Fruit fly (Drosophila melanogaster) whole organism, embryonic: Measurements from ENCODE around the gene CG31219.
A peak's percentile ranks its signal among the peaks of the same experiment; 100 is the strongest.

Experiments used
- Blimp-1 ChIP-seq: fragments of 200-800 bp; sonication (Bioruptor generic); optimal IDR thresholded peaks from 3 replicates; lab custom pipeline; 2018; ENCODE audit warnings: missing biosample characterization, missing genetic modification characterization, mild to moderate bottlenecking, moderate library complexity, missing genetic modification reagents
- Bteb2 ChIP-seq: fragments of 200-800 bp; sonication (Bioruptor generic); optimal IDR thresholded peaks from 2 replicates; lab custom pipeline; 2016; ENCODE audit warnings: missing biosample characterization, missing genetic modification characterization
- CG10274 ChIP-seq: fragments of 200-800 bp; sonication (Bioruptor generic); optimal IDR thresholded peaks from 3 replicates; lab custom pipeline; 2017; ENCODE audit warnings: missing biosample characterization, mild to moderate bottlenecking, missing genetic modification characterization
- CG10431 ChIP-seq: fragments of 200-800 bp; sonication (Bioruptor generic); optimal IDR thresholded peaks from 3 replicates; lab custom pipeline; 2018; ENCODE audit warnings: missing biosample characterization, mild to moderate bottlenecking, missing genetic modification characterization
- CG11560 ChIP-seq: fragments of 200-800 bp; sonication (Bioruptor generic); IDR thresholded peaks from 3 replicates; pipeline ENCODE4 v1.3.6; 2022; ENCODE audit warnings: missing biosample characterization, missing genetic modification characterization
- CG11723 ChIP-seq: fragments of 200-800 bp; sonication (Bioruptor generic); optimal IDR thresholded peaks from 2 replicates; lab custom pipeline; 2017; ENCODE audit warnings: missing biosample characterization, mild to moderate bottlenecking, missing genetic modification characterization
- CG13123 ChIP-seq: fragments of 200-800 bp; sonication (Bioruptor generic); optimal IDR thresholded peaks from 2 replicates; lab custom pipeline; 2016; ENCODE audit warnings: missing biosample characterization, missing genetic modification characterization
- CG14441 ChIP-seq: fragments of 200-800 bp; sonication (Bioruptor generic); IDR thresholded peaks from 2 replicates; pipeline ENCODE4 v1.3.6; 2022; ENCODE audit warnings: missing biosample characterization, missing genetic modification characterization
- CG1529 ChIP-seq: fragments of 200-800 bp; sonication (Bioruptor generic); optimal IDR thresholded peaks from 3 replicates; lab custom pipeline; 2018; ENCODE audit warnings: missing biosample characterization, missing genetic modification characterization
- CG15601 ChIP-seq: fragments of 200-800 bp; sonication (Bioruptor generic); optimal IDR thresholded peaks from 3 replicates; lab custom pipeline; 2019; ENCODE audit warnings: missing biosample characterization, mild to moderate bottlenecking, missing genetic modification characterization, moderate library complexity
- CG17912 ChIP-seq: fragments of 200-800 bp; sonication (Bioruptor generic); optimal IDR thresholded peaks from 2 replicates; lab custom pipeline; 2018; ENCODE audit warnings: missing biosample characterization, mild to moderate bottlenecking, missing genetic modification characterization
- CG30431 ChIP-seq: fragments of 200-800 bp; sonication (Bioruptor generic); optimal IDR thresholded peaks from 2 replicates; lab custom pipeline; 2017; ENCODE audit warnings: missing biosample characterization, missing genetic modification characterization
- CG3065 ChIP-seq: fragments of 200-800 bp; sonication (Bioruptor generic); optimal IDR thresholded peaks from 2 replicates; lab custom pipeline; 2016; ENCODE audit warnings: missing biosample characterization, missing genetic modification characterization
- CG31388 ChIP-seq: fragments of 200-800 bp; sonication (Bioruptor generic); optimal IDR thresholded peaks from 2 replicates; lab custom pipeline; 2016; ENCODE audit warnings: missing biosample characterization, missing genetic modification characterization
- CG34224 ChIP-seq: fragments of 200-800 bp; sonication (Bioruptor generic); IDR thresholded peaks from 3 replicates; pipeline ENCODE4 v1.3.6; 2022; ENCODE audit warnings: missing biosample characterization, missing genetic modification characterization; ENCODE audit not compliant: partially characterized antibody
- CG3995 ChIP-seq: fragments of 200-800 bp; sonication (Bioruptor generic); optimal IDR thresholded peaks from 3 replicates; lab custom pipeline; 2016; ENCODE audit warnings: missing biosample characterization, missing genetic modification characterization
- CG4404 ChIP-seq: fragments of 200-800 bp; sonication (Bioruptor generic); IDR thresholded peaks from 2 replicates; pipeline ENCODE4 v1.3.6; 2022; ENCODE audit warnings: missing biosample characterization, missing genetic modification characterization
- CG6175 ChIP-seq: fragments of 200-800 bp; sonication (Bioruptor generic); IDR thresholded peaks from 3 replicates; pipeline ENCODE4 v1.3.6; 2022; ENCODE audit warnings: missing biosample characterization, missing genetic modification characterization
- CG6765 ChIP-seq: fragments of 200-800 bp; sonication (Bioruptor generic); optimal IDR thresholded peaks from 3 replicates; lab custom pipeline; 2017; ENCODE audit warnings: missing biosample characterization, mild to moderate bottlenecking, missing genetic modification characterization
- CG7745 ChIP-seq: fragments of 200-800 bp; sonication (Bioruptor generic); optimal IDR thresholded peaks from 2 replicates; lab custom pipeline; 2018; ENCODE audit warnings: missing biosample characterization, mild to moderate bottlenecking, missing genetic modification characterization, moderate library complexity
- CG8359 ChIP-seq: fragments of 200-800 bp; sonication (Bioruptor generic); optimal IDR thresholded peaks from 2 replicates; lab custom pipeline; 2017; ENCODE audit warnings: missing biosample characterization, mild to moderate bottlenecking, missing genetic modification characterization, borderline replicate concordance
- Dp ChIP-seq: fragments of 200-800 bp; sonication (Bioruptor generic); optimal IDR thresholded peaks from 2 replicates; lab custom pipeline; 2018; ENCODE audit warnings: missing biosample characterization, mild to moderate bottlenecking, missing genetic modification characterization, moderate library complexity
- H15 ChIP-seq: fragments of 200-800 bp; sonication (Bioruptor generic); IDR thresholded peaks from 3 replicates; pipeline ENCODE4 v1.3.6; 2022; ENCODE audit warnings: missing biosample characterization, missing genetic modification characterization
- Hr3 ChIP-seq: fragments of 200-800 bp; sonication (Bioruptor generic); optimal IDR thresholded peaks from 3 replicates; lab custom pipeline; 2016; ENCODE audit warnings: missing biosample characterization, missing genetic modification characterization
- Lhr ChIP-seq: fragments of 200-800 bp; sonication (Bioruptor generic); optimal IDR thresholded peaks from 3 replicates; lab custom pipeline; 2017; ENCODE audit warnings: mild to moderate bottlenecking, missing biosample characterization, missing genetic modification reagents, missing genetic modification characterization
- Lpt ChIP-seq: fragments of >200 bp; optimal IDR thresholded peaks from 2 replicates; lab custom pipeline; 2018; ENCODE audit warnings: missing biosample characterization, missing genetic modification characterization
- Max ChIP-seq: fragments of 200-800 bp; sonication (Bioruptor generic); optimal IDR thresholded peaks from 2 replicates; lab custom pipeline; 2016; ENCODE audit warnings: missing biosample characterization, mild to moderate bottlenecking, missing genetic modification characterization
- Meics ChIP-seq: fragments of 200-800 bp; sonication (Bioruptor generic); optimal IDR thresholded peaks from 2 replicates; lab custom pipeline; 2017; ENCODE audit warnings: missing biosample characterization, mild to moderate bottlenecking, missing genetic modification characterization
- Poxn ChIP-seq: fragments of 200-800 bp; sonication (Bioruptor generic); IDR thresholded peaks from 2 replicates; pipeline ENCODE4 v1.3.6; 2022; ENCODE audit warnings: missing biosample characterization, missing genetic modification characterization
- Six4 ChIP-seq: fragments of 200-800 bp; sonication (Bioruptor generic); optimal IDR thresholded peaks from 2 replicates; lab custom pipeline; 2016; ENCODE audit warnings: missing biosample characterization, missing genetic modification characterization
- ato ChIP-seq: fragments of 200-800 bp; sonication (Bioruptor generic); IDR thresholded peaks from 2 replicates; pipeline ENCODE4 v1.3.6; 2022; ENCODE audit warnings: missing biosample characterization, missing genetic modification characterization; ENCODE audit not compliant: partially characterized antibody
- bab2 ChIP-seq: fragments of 200-800 bp; sonication (Bioruptor generic); optimal IDR thresholded peaks from 2 replicates; lab custom pipeline; 2016; ENCODE audit warnings: missing biosample characterization, missing genetic modification characterization
- cwo ChIP-seq: fragments of 200-800 bp; sonication (Bioruptor generic); optimal IDR thresholded peaks from 3 replicates; lab custom pipeline; 2017; ENCODE audit warnings: missing biosample characterization, missing genetic modification characterization, mild to moderate bottlenecking, moderate library complexity, missing genetic modification reagents
- da ChIP-seq: fragments of 200-800 bp; sonication (Bioruptor generic); optimal IDR thresholded peaks from 2 replicates; lab custom pipeline; 2016; ENCODE audit warnings: missing biosample characterization, missing genetic modification characterization
- dmrt99B ChIP-seq: fragments of 200-800 bp; sonication (Bioruptor generic); optimal IDR thresholded peaks from 2 replicates; lab custom pipeline; 2018; ENCODE audit warnings: missing biosample characterization, mild to moderate bottlenecking, missing genetic modification characterization, moderate library complexity
- exex ChIP-seq: fragments of 200-800 bp; sonication (Bioruptor generic); optimal IDR thresholded peaks from 4 replicates; lab custom pipeline; 2018; ENCODE audit warnings: missing biosample characterization, mild to moderate bottlenecking, missing genetic modification characterization, moderate library complexity
- ftz-f1 ChIP-seq: fragments of 200-800 bp; sonication (Bioruptor generic); optimal IDR thresholded peaks from 2 replicates; lab custom pipeline; 2016; ENCODE audit warnings: missing biosample characterization, missing genetic modification characterization
- grau ChIP-seq: fragments of 200-800 bp; optimal IDR thresholded peaks from 3 replicates; lab custom pipeline; 2019; ENCODE audit warnings: missing biosample characterization, mild to moderate bottlenecking, missing genetic modification characterization, moderate library complexity
- maf-S ChIP-seq: fragments of 200-800 bp; sonication (Bioruptor generic); optimal IDR thresholded peaks from 2 replicates; lab custom pipeline; 2016; ENCODE audit warnings: missing biosample characterization, missing genetic modification characterization
- nom ChIP-seq: fragments of 200-800 bp; sonication (Bioruptor generic); optimal IDR thresholded peaks from 2 replicates; lab custom pipeline; 2017; ENCODE audit warnings: missing biosample characterization, missing genetic modification characterization, mild to moderate bottlenecking, moderate library complexity, missing genetic modification reagents
- pnt ChIP-seq: fragments of 200-800 bp; sonication (Bioruptor generic); optimal IDR thresholded peaks from 3 replicates; lab custom pipeline; 2016; ENCODE audit warnings: missing biosample characterization, missing genetic modification characterization
- pum ChIP-seq: fragments of 200-800 bp; sonication (Bioruptor generic); optimal IDR thresholded peaks from 2 replicates; lab custom pipeline; 2016; ENCODE audit warnings: missing biosample characterization, missing genetic modification characterization
- pzg ChIP-seq: fragments of 200-800 bp; sonication (Bioruptor generic); optimal IDR thresholded peaks from 3 replicates; lab custom pipeline; 2018; ENCODE audit warnings: missing biosample characterization, mild to moderate bottlenecking, missing genetic modification characterization, moderate library complexity
- sc ChIP-seq, 3 experiments: fragments of >200 bp in 2 of 3; fragments of 200-800 bp in 1 of 3; sonication (Bioruptor generic) in 1 of 3; optimal IDR thresholded peaks; 2 replicates in 2 of 3; 3 replicates in 1 of 3; lab custom pipeline; 2017; ENCODE audit warnings: mild to moderate bottlenecking in 1 of 3, missing biosample characterization in 1 of 3, missing genetic modification characterization in 1 of 3, missing genetic modification reagents in 1 of 3
- scrt ChIP-seq: fragments of 200-800 bp; sonication (Bioruptor generic); optimal IDR thresholded peaks from 2 replicates; lab custom pipeline; 2018; ENCODE audit warnings: missing biosample characterization, mild to moderate bottlenecking, missing genetic modification characterization, moderate library complexity
- sens ChIP-seq: fragments of 200-800 bp; sonication (Bioruptor generic); peaks from one replicate; lab custom pipeline; 2016; ENCODE audit warnings: missing biosample characterization, missing genetic modification characterization
- shn ChIP-seq: fragments of 200-800 bp; sonication (Bioruptor generic); optimal IDR thresholded peaks from 3 replicates; lab custom pipeline; 2016; ENCODE audit warnings: missing biosample characterization, missing genetic modification characterization
- sisA ChIP-seq: fragments of 200-800 bp; sonication (Bioruptor generic); IDR thresholded peaks from 2 replicates; pipeline ENCODE4 v1.3.6; 2022; ENCODE audit warnings: missing biosample characterization, missing genetic modification characterization
- slbo ChIP-seq: fragments of 200-800 bp; sonication (Bioruptor generic); IDR thresholded peaks from 2 replicates; pipeline ENCODE4 v1.3.6; 2022; ENCODE audit warnings: missing biosample characterization, missing genetic modification characterization
- trh ChIP-seq: fragments of 200-800 bp; sonication (Bioruptor generic); optimal IDR thresholded peaks from 2 replicates; lab custom pipeline; 2016; ENCODE audit warnings: missing biosample characterization, missing genetic modification characterization
- unpg ChIP-seq: fragments of 200-800 bp; sonication (Bioruptor generic); optimal IDR thresholded peaks from 3 replicates; lab custom pipeline; 2018; ENCODE audit warnings: missing biosample characterization, mild to moderate bottlenecking, missing genetic modification characterization, moderate library complexity
- wdn ChIP-seq: fragments of 200-800 bp; sonication (Bioruptor generic); IDR thresholded peaks from 2 replicates; pipeline ENCODE4 v1.3.6; 2022; ENCODE audit warnings: missing biosample characterization, missing genetic modification characterization

The CG31219 gene

DNA sequence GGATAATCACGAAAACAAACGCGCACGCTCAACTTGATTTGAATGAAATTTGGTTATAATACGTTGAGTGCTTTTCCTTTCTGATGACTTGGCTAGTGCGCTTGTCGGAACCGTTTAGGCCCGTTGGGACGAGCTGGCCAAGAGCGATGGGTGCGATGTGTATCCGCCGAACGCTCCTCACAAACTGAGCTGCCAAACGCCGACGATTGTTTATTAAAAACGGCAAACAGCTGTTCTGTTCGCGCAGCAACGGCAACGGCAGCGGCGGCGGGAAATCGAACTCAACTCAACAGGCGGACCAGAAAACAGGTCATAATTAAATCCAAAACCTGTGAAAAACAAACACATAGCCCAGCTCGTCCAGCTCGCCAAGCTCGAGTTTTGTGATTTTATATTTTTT is 29.9 kb upstream of the CG31219 start (continued):
- TF ChIP-seq CG31388 (no peak), sc (optimal IDR thresholded peaks at IDR 0.05; lab: Kevin White, UChicago) (no peak), sc (GFP tag; optimal IDR thresholded peaks at IDR 0.05; lab: Kevin White, UChicago) (no peak), cwo (GFP tag; lab: Kevin White, UChicago) (peak; percentile 14), ato (GFP tag; lab: Robert Waterston, UW) (no peak), CG3065 (GFP tag; lab: Kevin White, UChicago) (no peak), Lhr (no peak), Dp (GFP tag; lab: Kevin White, UChicago) (no peak), exex (peak; percentile 9), slbo (GFP tag; lab: Robert Waterston, UW) (no peak), CG14441 (GFP tag; lab: Robert Waterston, UW) (0 out of 2 replicates have a peak, but pooled peaks have one; percentile 33), sisA (GFP tag; lab: Robert Waterston, UW) (no peak), Bteb2 (GFP tag; lab: Kevin White, UChicago) (no peak), CG11560 (tag; lab: Robert Waterston, UW) (no peak), pum (GFP tag; lab: Kevin White, UChicago) (no peak), maf-S (GFP tag; lab: Kevin White, UChicago) (no peak), grau (tag; lab: Kevin White, UChicago) (no peak), ftz-f1 (GFP tag; lab: Kevin White, UChicago) (peak; percentile 42), CG3995 (GFP tag; lab: Kevin White, UChicago) (no peak), dmrt99B (tag; lab: Kevin White, UChicago) (no peak), CG15601 (tag; lab: Kevin White, UChicago) (no peak), trh (GFP tag; lab: Kevin White, UChicago) (no peak), scrt (no peak), unpg (GFP tag; lab: Kevin White, UChicago) (no peak), CG13123 (no peak), CG1529 (no peak), CG6765 (GFP tag; lab: Kevin White, UChicago) (no peak), bab2 (GFP tag; lab: Kevin White, UChicago) (no peak), Hr3 (GFP tag; lab: Kevin White, UChicago) (no peak), pnt (GFP tag; lab: Kevin White, UChicago) (no peak), CG6175 (GFP tag; lab: Robert Waterston, UW) (no peak), pzg (GFP tag; lab: Kevin White, UChicago) (no peak), Lpt (GFP tag; lab: Kevin White, UChicago) (no peak), CG10431 (GFP tag; lab: Kevin White, UChicago) (no peak), CG7745 (tag; lab: Kevin White, UChicago) (no peak), Poxn (GFP tag; lab: Robert Waterston, UW) (no peak), H15 (GFP tag; lab: Robert Waterston, UW) (no peak), CG34224 (GFP tag; lab: Robert Waterston, UW) (no peak), wdn (no peak), Max (GFP tag; lab: Kevin White, UChicago) (no peak), CG11723 (no peak), CG30431 (no peak), Blimp-1 (GFP tag; lab: Kevin White, UChicago) (no peak), CG4404 (GFP tag; lab: Robert Waterston, UW) (no peak), Meics (peak; percentile 37), Six4 (no peak), nom (GFP tag; lab: Kevin White, UChicago) (no peak), CG17912 (no peak), CG8359 (GFP tag; lab: Kevin White, UChicago) (no peak), da (GFP tag; lab: Kevin White, UChicago) (no peak), CG10274 (GFP tag; lab: Kevin White, UChicago) (no peak), sens (no peak), shn (no peak)
